Worm (Caenorhabditis elegans) whole organism, L4 larva: ENCODE data around the gene lsm-8.

ENCODE experiments used
- Y5F2A.4 ChIP-seq: fragments of 200-800 bp; sonication (Bioruptor generic); optimal IDR thresholded peaks from 2 replicates; lab custom pipeline; 2018; ENCODE audit warnings: mild to moderate bottlenecking, missing genetic modification characterization, missing compliant biosample characterization
- ceh-82 ChIP-seq: sonication (generic microtip); optimal IDR thresholded peaks from 2 replicates; lab custom pipeline; 2017; ENCODE audit warnings: missing biosample characterization, missing genetic modification characterization
- daf-19 ChIP-seq: fragments of 200-800 bp; sonication (Bioruptor generic); conservative IDR thresholded peaks from 2 replicates; pipeline ENCODE4 v1.3.6; 2022; ENCODE audit warnings: missing genetic modification characterization, missing compliant biosample characterization
- lin-13 ChIP-seq: fragments of 150-350 bp; optimal IDR thresholded peaks from 2 replicates; lab custom pipeline; 2014; ENCODE audit warnings: missing biosample characterization, missing genetic modification reagents, missing genetic modification characterization
- nhr-11 ChIP-seq: fragments of 150-350 bp; optimal IDR thresholded peaks from 2 replicates; lab custom pipeline; 2014; ENCODE audit warnings: missing biosample characterization, missing genetic modification characterization
- nhr-28 ChIP-seq: fragments of 150-350 bp; optimal IDR thresholded peaks from 2 replicates; lab custom pipeline; 2014; ENCODE audit warnings: missing biosample characterization, missing genetic modification characterization
- php-3 ChIP-seq: fragments of 200-800 bp; sonication (Bioruptor generic); IDR thresholded peaks from 2 replicates; pipeline ENCODE4 v1.3.6; 2022; ENCODE audit warnings: missing genetic modification reagents, missing genetic modification characterization, missing compliant biosample characterization
- skn-1 ChIP-seq: fragments of 150-350 bp; optimal IDR thresholded peaks from 2 replicates; lab custom pipeline; 2014; ENCODE audit warnings: missing biosample characterization, missing genetic modification characterization

- TF ChIP-seq daf-19 (GFP tag; lab: Robert Waterston, UW) (no peak), ceh-82 (tag; lab: Kevin White, UChicago) (no peak), lin-13 (GFP tag; lab: Kevin White, UChicago) (peak; percentile 32), nhr-11 (tag; lab: Kevin White, UChicago) (no peak), php-3 (GFP tag; lab: Robert Waterston, UW) (no peak), skn-1 (tag; lab: Kevin White, UChicago) (no peak), nhr-28 (peak; percentile 57), Y5F2A.4 (no peak)
Observed at ce11 chrIV:6376473-6377115, 50.3 kb downstream of the lsm-8 start, which contains the start of the genes hrpf-2 and bli-6.
